Worm (Caenorhabditis elegans) whole organism, mixed stage, embryonic: Measurements from ENCODE around the gene kin-4.
"Not testable (repeated sequence)": the region's sequence is repeated elsewhere in the genome, so short reads cannot be mapped to it uniquely, and the experiment has no call there.

Experiments
- bed-3 ChIP-seq: fragments of 200-800 bp; sonication (Bioruptor generic); optimal IDR thresholded peaks from 3 replicates; lab custom pipeline; 2018; ENCODE audit warnings: mild to moderate bottlenecking, missing genetic modification characterization, moderate library complexity, missing compliant biosample characterization
- blmp-1 ChIP-seq: fragments of 150-350 bp; optimal IDR thresholded peaks from 2 replicates; lab custom pipeline; 2014; ENCODE audit warnings: missing biosample characterization, missing genetic modification characterization
- ceh-39 ChIP-seq: fragments of 150-350 bp; optimal IDR thresholded peaks from 2 replicates; lab custom pipeline; 2014; ENCODE audit warnings: missing biosample characterization, missing genetic modification characterization
- ceh-43 ChIP-seq: fragments of 200-800 bp; sonication (Bioruptor generic); optimal IDR thresholded peaks from 2 replicates; lab custom pipeline; 2018; ENCODE audit warnings: mild to moderate bottlenecking, missing genetic modification characterization, moderate library complexity, missing compliant biosample characterization
- ceh-83 ChIP-seq: fragments of 200-800 bp; sonication (Bioruptor generic); optimal IDR thresholded peaks from 2 replicates; lab custom pipeline; 2018; ENCODE audit warnings: mild to moderate bottlenecking, missing genetic modification characterization, missing compliant biosample characterization
- ces-1 ChIP-seq: fragments of 150-350 bp; optimal IDR thresholded peaks from 2 replicates; lab custom pipeline; 2014; ENCODE audit warnings: missing biosample characterization, missing genetic modification reagents, missing genetic modification characterization
- cnd-1 ChIP-seq: fragments of 200-800 bp; sonication (Bioruptor generic); optimal IDR thresholded peaks from 2 replicates; lab custom pipeline; 2018; ENCODE audit warnings: mild to moderate bottlenecking, missing genetic modification characterization, missing compliant biosample characterization
- elt-1 ChIP-seq: sonication (generic microtip); optimal IDR thresholded peaks from 2 replicates; lab custom pipeline; 2017; ENCODE audit warnings: missing genetic modification characterization, mild to moderate bottlenecking, missing compliant biosample characterization, antibody characterized with exemption, moderate library complexity, borderline replicate concordance; ENCODE audit not compliant: insufficient read depth
- elt-3 ChIP-seq: fragments of 150-350 bp; optimal IDR thresholded peaks from 2 replicates; lab custom pipeline; 2014; ENCODE audit warnings: missing biosample characterization, missing genetic modification characterization
- flh-1 ChIP-seq: fragments of 200-800 bp; sonication (Bioruptor generic); optimal IDR thresholded peaks from 2 replicates; lab custom pipeline; 2018; ENCODE audit warnings: mild to moderate bottlenecking, missing genetic modification characterization, moderate library complexity, missing compliant biosample characterization
- hlh-1 ChIP-seq: fragments of 150-350 bp; optimal IDR thresholded peaks from 2 replicates; lab custom pipeline; 2014; ENCODE audit warnings: missing biosample characterization, missing genetic modification reagents, missing genetic modification characterization
- lin-13 ChIP-seq: fragments of 150-350 bp; optimal IDR thresholded peaks from 2 replicates; lab custom pipeline; 2014; ENCODE audit warnings: missing biosample characterization, missing genetic modification characterization
- lin-32 ChIP-seq: fragments of 200-800 bp; sonication (Bioruptor generic); optimal IDR thresholded peaks from 2 replicates; lab custom pipeline; 2018; ENCODE audit warnings: mild to moderate bottlenecking, missing genetic modification characterization, missing compliant biosample characterization
- lsy-2 ChIP-seq: fragments of 150-350 bp; optimal IDR thresholded peaks from 2 replicates; lab custom pipeline; 2014; ENCODE audit warnings: missing biosample characterization, missing genetic modification characterization
- mab-5 ChIP-seq: fragments of 150-350 bp; optimal IDR thresholded peaks from 2 replicates; lab custom pipeline; 2014; ENCODE audit warnings: missing biosample characterization, missing genetic modification characterization
- mep-1 ChIP-seq: fragments of 150-350 bp; optimal IDR thresholded peaks from 2 replicates; lab custom pipeline; 2017; ENCODE audit warnings: missing biosample characterization, missing genetic modification reagents, missing genetic modification characterization, inconsistent platforms
- mls-2 ChIP-seq: sonication (generic microtip); optimal IDR thresholded peaks from 2 replicates; lab custom pipeline; 2016; ENCODE audit warnings: mild to moderate bottlenecking, missing genetic modification characterization, moderate library complexity, missing compliant biosample characterization
- nhr-2 ChIP-seq: fragments of 150-350 bp; optimal IDR thresholded peaks from 2 replicates; lab custom pipeline; 2014; ENCODE audit warnings: missing biosample characterization, missing genetic modification characterization
- nhr-237 ChIP-seq: fragments of 150-350 bp; optimal IDR thresholded peaks from 2 replicates; lab custom pipeline; 2014; ENCODE audit warnings: missing biosample characterization, missing genetic modification characterization
- pha-4 ChIP-seq: fragments of 150-350 bp; optimal IDR thresholded peaks from 2 replicates; lab custom pipeline; 2018; ENCODE audit warnings: missing biosample characterization, missing genetic modification reagents, missing genetic modification characterization
- sem-2 ChIP-seq: fragments of 200-800 bp; sonication (Bioruptor generic); optimal IDR thresholded peaks from 2 replicates; lab custom pipeline; 2018; ENCODE audit warnings: mild to moderate bottlenecking, missing genetic modification characterization, missing compliant biosample characterization
- snpc-4 ChIP-seq: fragments of 150-350 bp; optimal IDR thresholded peaks from 2 replicates; lab custom pipeline; 2014; ENCODE audit warnings: missing biosample characterization, missing genetic modification characterization
- sptf-1 ChIP-seq: sonication (generic microtip); optimal IDR thresholded peaks from 2 replicates; lab custom pipeline; 2017; ENCODE audit warnings: mild to moderate bottlenecking, missing genetic modification characterization, moderate library complexity, missing compliant biosample characterization
- unc-39 ChIP-seq: fragments of 150-350 bp; optimal IDR thresholded peaks from 2 replicates; lab custom pipeline; 2014; ENCODE audit warnings: missing biosample characterization, missing genetic modification characterization
- unc-62 ChIP-seq: fragments of 150-350 bp; optimal IDR thresholded peaks from 2 replicates; lab custom pipeline; 2014; ENCODE audit warnings: missing biosample characterization, missing genetic modification reagents, missing genetic modification characterization
- zip-8 ChIP-seq: fragments of 150-350 bp; optimal IDR thresholded peaks from 2 replicates; lab custom pipeline; 2014; ENCODE audit warnings: missing biosample characterization, missing genetic modification characterization
- ztf-11 ChIP-seq: fragments of 150-350 bp; optimal IDR thresholded peaks from 2 replicates; lab custom pipeline; 2014; ENCODE audit warnings: missing biosample characterization, missing genetic modification characterization

Gene kin-4

DNA sequence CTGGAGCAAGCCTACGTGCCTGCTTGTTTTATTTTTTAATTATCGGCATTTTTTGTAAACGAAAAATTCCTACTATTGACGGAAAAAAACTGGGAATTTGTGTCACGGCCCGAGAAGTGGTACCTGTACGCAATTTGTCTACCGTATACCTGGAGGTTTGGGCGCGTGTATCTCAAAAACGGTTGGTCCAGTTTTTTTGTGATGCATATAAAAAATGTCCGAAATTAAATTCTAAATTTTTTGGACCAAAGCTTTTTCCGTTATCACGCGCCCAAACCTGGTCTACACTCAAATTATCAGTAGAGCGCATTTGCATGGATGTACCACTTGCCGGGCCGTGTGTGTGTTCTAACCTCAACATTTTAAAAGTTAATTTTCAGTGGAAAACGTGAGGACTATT, 8.8 kb upstream of the kin-4 start, which contains the start of gene F22B3.5:
TSS of gene F22B3.5 (minus strand) at position 101 of the 400 bp plus-strand sequence.
- not testable (repeated sequence) for TF ChIP-seq blmp-1; mls-2 (tag; lab: Kevin White, UChicago); snpc-4 (tag; lab: Kevin White, UChicago)
- TF ChIP-seq, all 35 proteins: peak for 0; not testable (repeated sequence) for 35

DNA sequence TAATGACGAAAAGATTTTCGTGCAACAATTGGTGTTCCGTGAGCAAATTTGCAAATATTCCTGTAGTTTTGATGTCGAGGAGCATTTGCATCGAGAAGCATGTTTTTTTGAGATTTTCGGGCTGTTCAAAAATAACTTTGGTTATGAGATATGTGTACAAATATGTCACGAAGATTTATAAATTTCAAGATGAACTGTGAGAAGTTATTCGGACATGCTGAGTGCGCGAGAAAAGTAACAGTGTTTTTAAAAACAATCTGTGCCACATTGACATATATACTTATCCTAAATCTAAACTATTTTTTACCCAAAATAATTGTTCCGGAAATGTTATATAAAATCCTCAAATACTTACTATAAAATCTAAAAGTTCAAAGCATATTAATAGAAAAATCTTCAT, 3.8 kb upstream of the kin-4 start, which contains the start of gene F22B3.7:
TSS of gene F22B3.7 (minus strand) at position 101 of the 400 bp plus-strand sequence.
- TF ChIP-seq unc-39 (tag; lab: Kevin White, UChicago) (no peak), elt-3 (no peak), nhr-2 (tag; lab: Kevin White, UChicago) (no peak), zip-8 (no peak), ceh-83 (GFP tag; lab: Kevin White, UChicago) (no peak), ceh-39 (tag; lab: Kevin White, UChicago) (no peak), mls-2 (tag; lab: Kevin White, UChicago) (no peak), mep-1 (tag; lab: Kevin White, UChicago) (no peak), lin-13 (no peak)

DNA sequence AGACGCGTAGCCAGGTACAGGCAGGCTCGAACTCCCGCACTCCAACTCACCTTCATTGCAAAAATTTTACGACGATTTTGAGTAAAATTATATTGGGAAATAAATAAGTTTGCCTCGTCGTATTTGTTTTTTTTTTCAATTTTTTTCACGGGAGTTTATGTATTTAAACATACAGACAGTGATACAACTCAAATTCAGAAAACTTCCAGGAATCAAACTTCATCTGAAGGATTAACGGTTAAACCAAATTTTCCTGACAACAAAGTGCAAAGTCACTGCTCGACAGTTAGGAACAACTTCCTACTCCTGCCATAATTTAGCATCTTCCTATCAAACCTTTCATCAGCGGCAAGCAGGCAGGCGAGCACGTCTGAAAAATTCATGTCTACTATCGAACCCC, 712 bp upstream of the kin-4 start, which contains the start of gene F22B3.8:
TSS of gene F22B3.8 (minus strand) at position 101 of the 400 bp plus-strand sequence.
- no peak for TF ChIP-seq cnd-1 (tag; lab: Kevin White, UChicago)
- TF ChIP-seq lin-13: no peak
- TF ChIP-seq elt-3: no peak
- TF ChIP-seq ceh-39 (tag; lab: Kevin White, UChicago): no peak

ce11 chrIV:11431448-11431847, 5.9 kb downstream of the kin-4 start:
- TF ChIP-seq lin-32 (GFP tag; lab: Kevin White, UChicago): no peak
- peak; percentile 98 for TF ChIP-seq ces-1 (GFP tag; lab: Kevin White, UChicago)
- TF ChIP-seq, all 35 proteins: peak for 1

ce11 chrIV:11433709-11434108, 8.2 kb downstream of the kin-4 start:
- TF ChIP-seq ztf-11: peak; percentile 39
- no peak for TF ChIP-seq ceh-43 (GFP tag; lab: Kevin White, UChicago)
- TF ChIP-seq lsy-2 (tag; lab: Kevin White, UChicago): peak; percentile 53
- peak; percentile 50 for TF ChIP-seq ces-1 (GFP tag; lab: Kevin White, UChicago)
- no peak for TF ChIP-seq blmp-1
- TF ChIP-seq mep-1 (tag; lab: Kevin White, UChicago): peak; percentile 47
- TF ChIP-seq pha-4: peak; percentile 61
- peak; percentile 28 for TF ChIP-seq hlh-1 (tag; lab: Kevin White, UChicago)
- peak; percentile 26 for TF ChIP-seq lin-13
- peak; percentile 68 for TF ChIP-seq nhr-237
- TF ChIP-seq ceh-83 (GFP tag; lab: Kevin White, UChicago): no peak
- no peak for TF ChIP-seq bed-3 (GFP tag; lab: Kevin White, UChicago)
- TF ChIP-seq sptf-1 (tag; lab: Kevin White, UChicago): no peak

DNA sequence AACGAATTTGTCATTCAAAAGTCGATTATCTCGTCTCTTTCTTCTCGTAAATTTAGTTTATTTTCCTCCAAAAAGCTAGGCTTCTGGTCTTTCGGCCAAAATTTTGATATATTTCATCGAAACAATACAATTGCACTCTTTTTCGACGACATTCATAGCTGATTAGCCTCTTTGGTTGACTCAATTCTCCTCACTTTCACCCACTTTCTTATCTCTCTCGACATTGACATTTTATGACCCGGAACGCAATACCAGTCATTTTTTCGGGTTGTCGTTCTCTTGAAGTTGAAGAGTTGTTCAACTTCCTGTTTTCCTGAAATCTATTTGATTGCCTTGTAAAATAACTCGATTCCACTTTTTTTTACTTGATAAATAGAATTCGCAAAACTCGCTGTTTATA, 9.0 kb downstream of the kin-4 start:
- TF ChIP-seq ceh-39 (tag; lab: Kevin White, UChicago): no peak
- TF ChIP-seq ceh-83 (GFP tag; lab: Kevin White, UChicago): no peak
- TF ChIP-seq ces-1 (GFP tag; lab: Kevin White, UChicago): peak; percentile 39
- TF ChIP-seq ceh-43 (GFP tag; lab: Kevin White, UChicago): no peak
- no peak for TF ChIP-seq snpc-4 (tag; lab: Kevin White, UChicago)
- no peak for TF ChIP-seq cnd-1 (tag; lab: Kevin White, UChicago)

ce11 chrIV:11435761-11436160, 10.2 kb downstream of the kin-4 start:
- TF ChIP-seq ces-1 (GFP tag; lab: Kevin White, UChicago): peak; percentile 46
- TF ChIP-seq hlh-1 (tag; lab: Kevin White, UChicago): no peak

DNA sequence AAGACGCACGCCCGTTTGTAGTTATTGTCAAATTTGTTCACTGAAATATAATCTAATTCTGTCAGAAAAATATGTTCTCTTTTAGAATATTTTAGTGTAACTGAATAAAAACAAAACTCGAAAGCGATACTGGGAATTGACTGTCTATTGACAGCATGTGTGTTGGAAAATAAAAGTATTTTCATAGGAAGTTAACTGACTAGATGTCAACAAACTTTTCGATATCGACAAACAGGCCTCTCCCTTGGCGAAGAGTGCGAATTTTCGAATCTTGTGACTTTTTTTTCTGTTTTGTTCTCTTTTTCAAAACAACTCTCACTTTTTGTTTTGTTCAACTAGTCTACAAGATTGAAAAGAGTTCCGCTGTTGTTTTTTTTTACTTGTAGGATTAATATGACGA, 12.7 kb downstream of the kin-4 start:
- no peak for TF ChIP-seq ces-1 (GFP tag; lab: Kevin White, UChicago)
- TF ChIP-seq flh-1 (GFP tag; lab: Kevin White, UChicago): no peak
- TF ChIP-seq mab-5 (tag; lab: Kevin White, UChicago): no peak
- TF ChIP-seq elt-1 (tag; lab: Kevin White, UChicago): no peak
- TF ChIP-seq pha-4: no peak
- TF ChIP-seq ceh-83 (GFP tag; lab: Kevin White, UChicago): no peak
- TF ChIP-seq sem-2 (GFP tag; lab: Kevin White, UChicago): no peak
- no peak for TF ChIP-seq unc-62
